Worm (Caenorhabditis elegans) whole organism, late embryonic: ENCODE results near the gene F31E9.6.

Experiments
- C38D4.7 ChIP-seq: fragments of 200-800 bp; sonication (Bioruptor generic); optimal IDR thresholded peaks from 2 replicates; lab custom pipeline; 2018; ENCODE audit warnings: mild to moderate bottlenecking, missing genetic modification characterization, moderate library complexity, missing compliant biosample characterization
- F13H6.1 ChIP-seq: sonication (generic microtip); optimal IDR thresholded peaks from 2 replicates; lab custom pipeline; 2016; ENCODE audit warnings: missing genetic modification characterization, missing compliant biosample characterization
- K02D7.2 ChIP-seq: sonication (generic microtip); optimal IDR thresholded peaks from 2 replicates; lab custom pipeline; 2017; ENCODE audit warnings: mild to moderate bottlenecking, missing genetic modification characterization, missing compliant biosample characterization
- T23F11.4 ChIP-seq: fragments of 200-800 bp; sonication (Bioruptor generic); optimal IDR thresholded peaks from 2 replicates; lab custom pipeline; 2018; ENCODE audit warnings: mild to moderate bottlenecking, missing genetic modification characterization, missing compliant biosample characterization
- Y22D7AL.16 ChIP-seq: sonication (generic microtip); optimal IDR thresholded peaks from 2 replicates; lab custom pipeline; 2016; ENCODE audit warnings: missing genetic modification characterization, missing compliant biosample characterization
- ahr-1 ChIP-seq: sonication (generic microtip); optimal IDR thresholded peaks from 2 replicates; lab custom pipeline; 2016; ENCODE audit warnings: missing genetic modification characterization, missing compliant biosample characterization
- ceh-18 ChIP-seq: sonication (generic microtip); optimal IDR thresholded peaks from 2 replicates; lab custom pipeline; 2016; ENCODE audit warnings: missing genetic modification characterization, missing compliant biosample characterization
- ceh-2 ChIP-seq: sonication (generic microtip); optimal IDR thresholded peaks from 2 replicates; lab custom pipeline; 2016; ENCODE audit warnings: missing genotype, missing genetic modification characterization, missing compliant biosample characterization
- ceh-22 ChIP-seq: sonication (generic microtip); optimal IDR thresholded peaks from 2 replicates; lab custom pipeline; 2017; ENCODE audit warnings: missing biosample characterization, missing genetic modification characterization
- ceh-24 ChIP-seq: sonication (generic microtip); optimal IDR thresholded peaks from 2 replicates; lab custom pipeline; 2016; ENCODE audit warnings: mild to moderate bottlenecking, missing genetic modification characterization, missing compliant biosample characterization
- ceh-9 ChIP-seq: sonication (generic microtip); optimal IDR thresholded peaks from 2 replicates; lab custom pipeline; 2016; ENCODE audit warnings: mild to moderate bottlenecking, missing genetic modification characterization, inconsistent platforms, missing compliant biosample characterization
- che-1 ChIP-seq: sonication (generic microtip); optimal IDR thresholded peaks from 2 replicates; lab custom pipeline; 2016; ENCODE audit warnings: mild to moderate bottlenecking, missing genetic modification characterization, missing compliant biosample characterization
- dmd-4 ChIP-seq: sonication (generic microtip); optimal IDR thresholded peaks from 2 replicates; lab custom pipeline; 2016; ENCODE audit warnings: borderline replicate concordance, missing genetic modification characterization, missing compliant biosample characterization
- ets-4 ChIP-seq: sonication (generic microtip); optimal IDR thresholded peaks from 2 replicates; lab custom pipeline; 2016; ENCODE audit warnings: missing genetic modification characterization, missing compliant biosample characterization
- eyg-1 ChIP-seq: sonication (generic microtip); optimal IDR thresholded peaks from 2 replicates; lab custom pipeline; 2016; ENCODE audit warnings: missing genotype, missing genetic modification characterization, missing compliant biosample characterization
- fax-1 ChIP-seq: sonication (generic microtip); optimal IDR thresholded peaks from 2 replicates; lab custom pipeline; 2016; ENCODE audit warnings: missing genotype, missing genetic modification characterization, missing compliant biosample characterization
- gmeb-2 ChIP-seq: sonication (generic microtip); optimal IDR thresholded peaks from 2 replicates; lab custom pipeline; 2016; ENCODE audit warnings: missing genetic modification characterization, inconsistent platforms, missing compliant biosample characterization
- hlh-13 ChIP-seq: fragments of 200-800 bp; sonication (Bioruptor generic); optimal IDR thresholded peaks from 2 replicates; lab custom pipeline; 2018; ENCODE audit warnings: mild to moderate bottlenecking, missing genetic modification characterization, missing compliant biosample characterization
- hlh-30 ChIP-seq: sonication (generic microtip); optimal IDR thresholded peaks from 2 replicates; lab custom pipeline; 2017; ENCODE audit warnings: antibody characterized with exemption, missing genetic modification characterization, missing compliant biosample characterization; ENCODE audit not compliant: insufficient read depth
- hlh-6 ChIP-seq: sonication (generic microtip); optimal IDR thresholded peaks from 2 replicates; lab custom pipeline; 2016; ENCODE audit warnings: missing genotype, missing genetic modification characterization, missing compliant biosample characterization
- madf-2 ChIP-seq: sonication (generic microtip); optimal IDR thresholded peaks from 2 replicates; lab custom pipeline; 2017; ENCODE audit warnings: missing genetic modification characterization, missing compliant biosample characterization
- nfya-1 ChIP-seq: sonication (generic microtip); optimal IDR thresholded peaks from 2 replicates; lab custom pipeline; 2017; ENCODE audit warnings: missing genetic modification characterization, mild to moderate bottlenecking, missing compliant biosample characterization, antibody characterized with exemption, moderate library complexity
- nhr-11 ChIP-seq: fragments of 150-350 bp; optimal IDR thresholded peaks from 2 replicates; lab custom pipeline; 2014; ENCODE audit warnings: missing biosample characterization, missing genetic modification characterization
- npax-4 ChIP-seq: sonication (generic microtip); optimal IDR thresholded peaks from 2 replicates; lab custom pipeline; 2016; ENCODE audit warnings: missing genetic modification characterization, missing compliant biosample characterization
- odd-2 ChIP-seq: sonication (generic microtip); optimal IDR thresholded peaks from 2 replicates; lab custom pipeline; 2017; ENCODE audit warnings: antibody characterized with exemption, mild to moderate bottlenecking, missing genetic modification characterization, missing compliant biosample characterization
- pax-1 ChIP-seq: fragments of 150-350 bp; optimal IDR thresholded peaks from 2 replicates; lab custom pipeline; 2014; ENCODE audit warnings: missing biosample characterization, missing genetic modification characterization
- pha-2 ChIP-seq: sonication (generic microtip); optimal IDR thresholded peaks from 2 replicates; lab custom pipeline; 2017; ENCODE audit warnings: mild to moderate bottlenecking, missing genetic modification characterization, missing compliant biosample characterization
- ref-2 ChIP-seq: sonication (generic microtip); optimal IDR thresholded peaks from 2 replicates; lab custom pipeline; 2016; ENCODE audit warnings: missing genetic modification characterization, missing compliant biosample characterization
- rnt-1 ChIP-seq: sonication (generic microtip); optimal IDR thresholded peaks from 2 replicates; lab custom pipeline; 2016; ENCODE audit warnings: missing genetic modification characterization, missing compliant biosample characterization
- sox-2 ChIP-seq: fragments of 200-800 bp; sonication (Bioruptor generic); IDR thresholded peaks from 2 replicates; pipeline ENCODE4 v1.3.6; 2022; ENCODE audit warnings: missing genetic modification reagents, missing genetic modification characterization, missing compliant biosample characterization
- sox-4 ChIP-seq: sonication (generic microtip); optimal IDR thresholded peaks from 2 replicates; lab custom pipeline; 2017; ENCODE audit warnings: mild to moderate bottlenecking, missing genetic modification characterization, inconsistent platforms, missing compliant biosample characterization
- syd-9 ChIP-seq: sonication (generic microtip); optimal IDR thresholded peaks from 2 replicates; lab custom pipeline; 2016; ENCODE audit warnings: mild to moderate bottlenecking, missing genetic modification characterization, moderate library complexity, missing compliant biosample characterization
- tbx-2 ChIP-seq: sonication (generic microtip); optimal IDR thresholded peaks from 2 replicates; lab custom pipeline; 2016; ENCODE audit warnings: missing genetic modification characterization, missing compliant biosample characterization
- tbx-7 ChIP-seq: sonication (generic microtip); optimal IDR thresholded peaks from 2 replicates; lab custom pipeline; 2016; ENCODE audit warnings: missing genotype, missing genetic modification characterization, missing compliant biosample characterization
- ttx-3 ChIP-seq: sonication (generic microtip); optimal IDR thresholded peaks from 2 replicates; lab custom pipeline; 2016; ENCODE audit warnings: missing genetic modification reagents, missing genetic modification characterization, missing compliant biosample characterization
- unc-3 ChIP-seq, 2 experiments: fragments of 200-800 bp in 1 of 2; sonication (Bioruptor generic) in 1 of 2; sonication (generic microtip) in 1 of 2; conservative IDR thresholded peaks in 1 of 2; optimal IDR thresholded peaks in 1 of 2; 2 replicates each; pipeline versions ENCODE4 v1.3.6 to Lab custom; 2016 to 2022; ENCODE audit warnings: missing compliant biosample characterization in 2 of 2, missing genetic modification characterization in 2 of 2, missing genetic modification reagents in 1 of 2
- unc-42 ChIP-seq: sonication (generic microtip); optimal IDR thresholded peaks from 2 replicates; lab custom pipeline; 2016; ENCODE audit warnings: missing genotype, missing genetic modification characterization, missing compliant biosample characterization
- unc-86 ChIP-seq: sonication (generic microtip); optimal IDR thresholded peaks from 2 replicates; lab custom pipeline; 2016; ENCODE audit warnings: missing genetic modification characterization, missing compliant biosample characterization
- zip-5 ChIP-seq: sonication (generic microtip); optimal IDR thresholded peaks from 2 replicates; lab custom pipeline; 2016; ENCODE audit warnings: missing genetic modification characterization, missing compliant biosample characterization

The F31E9.6 gene

DNA sequence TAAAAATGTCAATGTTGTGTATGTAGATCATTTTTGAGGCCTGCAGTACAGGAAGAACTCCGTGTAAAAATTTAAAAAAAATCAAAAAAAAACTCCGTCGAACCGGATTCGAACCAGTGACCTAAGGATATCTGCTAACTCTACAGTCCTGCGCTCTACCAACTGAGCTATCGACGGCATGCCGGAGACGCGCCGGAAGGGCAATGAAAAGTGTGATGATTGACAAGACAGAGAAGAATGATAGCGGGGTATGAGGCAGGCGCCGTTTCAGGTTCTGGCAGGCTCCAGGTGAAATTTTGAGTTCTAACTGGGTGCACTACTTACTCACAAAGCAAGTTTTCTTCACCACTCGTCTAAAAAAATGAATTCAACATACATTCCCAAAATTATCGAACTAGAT, 2.8 kb upstream of the F31E9.6 start, which contains the start of gene srz-58:
srz-58 (plus strand) TSS at position 362 of the 400 bp plus-strand sequence.
- TF ChIP-seq pha-2 (tag; lab: Kevin White, UChicago), result no peak
- TF ChIP-seq nfya-1 (tag; lab: Kevin White, UChicago), result no peak
- no peak for TF ChIP-seq unc-42 (tag; lab: Kevin White, UChicago)

DNA sequence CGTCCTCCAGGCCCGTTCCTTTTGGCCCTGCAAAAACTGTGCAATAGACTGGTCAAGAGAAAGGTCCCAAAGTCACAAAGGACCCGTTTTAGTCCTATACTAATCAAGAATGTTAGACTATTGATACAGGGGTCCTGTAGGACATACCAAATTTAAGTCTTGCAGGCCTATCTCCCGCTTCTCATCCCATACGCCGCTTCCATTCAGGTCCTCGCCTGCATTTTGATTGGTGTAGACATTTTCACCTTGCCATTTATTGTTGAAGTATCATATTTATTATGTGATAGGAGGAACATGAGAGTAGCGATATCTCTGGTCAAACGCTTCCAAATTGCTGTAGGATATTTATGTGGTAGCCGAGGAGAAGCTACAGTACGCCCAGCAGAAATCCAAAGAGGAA, 2.3 kb upstream of the F31E9.6 start:
- TF ChIP-seq unc-86 (tag; lab: Kevin White, UChicago) (no peak), fax-1 (tag; lab: Kevin White, UChicago) (no peak), ahr-1 (no peak), tbx-7 (no peak)

DNA sequence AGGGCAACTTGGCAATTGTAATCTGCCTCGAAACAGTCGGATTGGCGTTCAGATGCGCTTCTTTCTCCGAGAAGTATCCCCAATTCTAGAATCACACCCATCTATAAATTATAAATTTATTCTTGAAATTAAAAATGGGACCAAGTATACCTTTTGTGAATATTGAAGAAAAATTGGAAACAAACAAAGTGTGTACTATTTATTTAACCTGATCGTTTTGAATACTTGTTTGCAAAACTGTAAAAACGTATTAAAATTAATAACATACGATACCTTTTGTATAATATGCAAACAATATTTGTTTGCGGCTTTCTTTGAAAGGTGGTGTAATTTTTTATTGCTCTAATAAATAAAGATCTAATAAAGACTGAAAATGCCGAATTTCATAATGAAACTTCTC, 2.6 kb downstream of the F31E9.6 start, which contains the start of gene Y61B8B.3:
Y61B8B.3 (minus strand) TSS at position 101 of the 400 bp plus-strand sequence.
- no peak for TF ChIP-seq ceh-18
- no peak for TF ChIP-seq ets-4 (tag; lab: Kevin White, UChicago)
- TF ChIP-seq pha-2 (tag; lab: Kevin White, UChicago), result no peak
- no peak for TF ChIP-seq tbx-7
- no peak for TF ChIP-seq ttx-3 (tag; lab: Kevin White, UChicago)
- TF ChIP-seq C38D4.7, result no peak
- TF ChIP-seq ceh-24, result no peak
- TF ChIP-seq pax-1, result no peak
- TF ChIP-seq che-1, result no peak
- TF ChIP-seq fax-1 (tag; lab: Kevin White, UChicago), result no peak
- TF ChIP-seq eyg-1 (tag; lab: Kevin White, UChicago), result no peak
- TF ChIP-seq sox-4 (tag; lab: Kevin White, UChicago), result no peak
- TF ChIP-seq hlh-30 (tag; lab: Kevin White, UChicago), result no peak
- TF ChIP-seq dmd-4 (tag; lab: Kevin White, UChicago), result no peak
- no peak for TF ChIP-seq ceh-9
- TF ChIP-seq ceh-2 (tag; lab: Kevin White, UChicago), result no peak
- no peak for TF ChIP-seq Y22D7AL.16
- TF ChIP-seq unc-42 (tag; lab: Kevin White, UChicago), result no peak
- TF ChIP-seq ahr-1, result no peak
- TF ChIP-seq tbx-2, result no peak

DNA sequence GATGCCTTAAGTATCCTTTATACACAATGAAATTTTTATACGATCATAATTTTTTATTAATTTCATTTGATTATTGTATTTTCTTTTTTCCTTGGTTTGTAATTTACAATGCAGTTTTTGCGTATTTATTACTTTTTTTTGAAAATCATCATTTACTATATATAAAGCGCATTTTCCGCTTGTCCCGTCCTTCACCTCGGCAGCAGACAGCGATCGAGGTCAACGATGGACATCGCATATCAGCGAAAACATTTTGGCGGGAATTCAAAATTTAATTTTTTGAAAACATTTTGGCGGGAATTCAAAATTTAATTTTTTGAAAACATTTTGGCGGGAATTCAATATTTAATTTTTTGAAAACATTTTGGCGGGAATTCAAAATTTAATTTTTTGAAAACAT, 7.0 kb downstream of the F31E9.6 start:
- no peak for TF ChIP-seq nhr-11 (tag; lab: Kevin White, UChicago)
- TF ChIP-seq F13H6.1 (tag; lab: Kevin White, UChicago), result no peak
- no peak for TF ChIP-seq pha-2 (tag; lab: Kevin White, UChicago)
- no peak for TF ChIP-seq hlh-30 (tag; lab: Kevin White, UChicago)
- TF ChIP-seq zip-5 (tag; lab: Kevin White, UChicago), result no peak
- TF ChIP-seq ceh-9, result no peak
- TF ChIP-seq madf-2 (tag; lab: Kevin White, UChicago), result no peak
- no peak for TF ChIP-seq ceh-22 (tag; lab: Kevin White, UChicago)
- TF ChIP-seq eyg-1 (tag; lab: Kevin White, UChicago), result no peak
- TF ChIP-seq ceh-2 (tag; lab: Kevin White, UChicago), result no peak
- no peak for TF ChIP-seq T23F11.4 (GFP tag; lab: Kevin White, UChicago)
- no peak for TF ChIP-seq Y22D7AL.16
- TF ChIP-seq hlh-6 (tag; lab: Kevin White, UChicago), result no peak
- no peak for TF ChIP-seq ahr-1
- TF ChIP-seq unc-3 (GFP tag; conservative IDR thresholded peaks at IDR 0.05; lab: Robert Waterston, UW), result no peak
- TF ChIP-seq unc-3 (tag; optimal IDR thresholded peaks at IDR 0.05; lab: Kevin White, UChicago), result no peak
- TF ChIP-seq syd-9, result no peak
- TF ChIP-seq ttx-3 (tag; lab: Kevin White, UChicago), result no peak
- TF ChIP-seq, all 69 proteins: peak for 0

DNA sequence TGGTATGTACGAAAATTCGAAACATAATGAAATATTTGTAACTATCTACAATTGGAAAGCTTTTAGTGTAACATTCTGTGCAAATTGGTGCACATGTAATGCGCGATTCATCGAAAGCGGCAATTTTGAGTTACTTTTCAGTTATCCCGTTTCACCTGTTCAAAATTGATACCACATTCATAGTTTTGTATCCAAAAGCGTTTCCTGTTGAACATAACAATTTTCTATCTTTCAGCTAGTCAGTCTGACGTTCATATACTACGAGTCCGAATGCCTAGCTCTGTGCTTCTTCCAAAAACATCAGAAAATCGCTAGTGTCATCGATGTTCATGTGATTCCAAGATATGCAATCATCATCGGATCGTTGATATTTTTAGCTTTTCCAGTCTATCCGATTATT, 11.6 kb downstream of the F31E9.6 start:
- no peak for TF ChIP-seq unc-86 (tag; lab: Kevin White, UChicago)
- TF ChIP-seq K02D7.2 (tag; lab: Kevin White, UChicago), result no peak
- no peak for TF ChIP-seq ref-2 (tag; lab: Kevin White, UChicago)
- TF ChIP-seq gmeb-2 (tag; lab: Kevin White, UChicago), result no peak
- no peak for TF ChIP-seq hlh-30 (tag; lab: Kevin White, UChicago)
- no peak for TF ChIP-seq Y22D7AL.16
- TF ChIP-seq nfya-1 (tag; lab: Kevin White, UChicago), result no peak
- no peak for TF ChIP-seq hlh-13 (GFP tag; lab: Kevin White, UChicago)
- TF ChIP-seq odd-2 (tag; lab: Kevin White, UChicago), result no peak
- no peak for TF ChIP-seq rnt-1 (tag; lab: Kevin White, UChicago)
- no peak for TF ChIP-seq sox-2 (GFP tag; lab: Robert Waterston, UW)
- no peak for TF ChIP-seq npax-4 (tag; lab: Kevin White, UChicago)
- TF ChIP-seq ets-4 (tag; lab: Kevin White, UChicago), result no peak
- TF ChIP-seq pha-2 (tag; lab: Kevin White, UChicago), result no peak
- TF ChIP-seq, all 69 proteins: peak for 0
